Fruit fly (Drosophila melanogaster) whole organism, pupa: ENCODE results near the gene Surf6.

Experiments
- CG14655 ChIP-seq: fragments of 200-800 bp; sonication (Bioruptor generic); optimal IDR thresholded peaks from 3 replicates; lab custom pipeline; 2017; ENCODE audit warnings: mild to moderate bottlenecking, missing biosample characterization, missing genetic modification reagents, missing genetic modification characterization
- Pif1A ChIP-seq: fragments of 200-800 bp; sonication (Bioruptor generic); optimal IDR thresholded peaks from 3 replicates; lab custom pipeline; 2016; ENCODE audit warnings: missing biosample characterization, missing genetic modification characterization
- rn ChIP-seq: fragments of 200-800 bp; sonication (Bioruptor generic); IDR thresholded peaks from 2 replicates; pipeline ENCODE4 v1.3.6; 2022; ENCODE audit warnings: missing biosample characterization, missing genetic modification characterization

dm6 chr3R:19942312-19942711 lies 37.6 kb upstream of the Surf6 start, which contains the start of gene CG46042:
- no peak for TF ChIP-seq rn (GFP tag; lab: Robert Waterston, UW)
- no peak for TF ChIP-seq CG14655 (GFP tag; lab: Kevin White, UChicago)
- no peak for TF ChIP-seq Pif1A (GFP tag; lab: Kevin White, UChicago)
